Fruit fly (Drosophila melanogaster) whole organism, embryonic: ENCODE data around the gene ACXA.

ENCODE experiments used
- B-H2 ChIP-seq: fragments of 200-800 bp; sonication (Bioruptor generic); optimal IDR thresholded peaks from 2 replicates; lab custom pipeline; 2018; ENCODE audit warnings: missing biosample characterization, mild to moderate bottlenecking, missing genetic modification characterization
- CG10267 ChIP-seq: fragments of 200-800 bp; sonication (Bioruptor generic); optimal IDR thresholded peaks from 2 replicates; lab custom pipeline; 2018; ENCODE audit warnings: missing biosample characterization, mild to moderate bottlenecking, missing genetic modification characterization, moderate library complexity
- CG10431 ChIP-seq: fragments of 200-800 bp; sonication (Bioruptor generic); optimal IDR thresholded peaks from 3 replicates; lab custom pipeline; 2018; ENCODE audit warnings: missing biosample characterization, mild to moderate bottlenecking, missing genetic modification characterization
- CG11504 ChIP-seq: fragments of 200-800 bp; sonication (Bioruptor generic); optimal IDR thresholded peaks from 3 replicates; lab custom pipeline; 2019; ENCODE audit warnings: missing biosample characterization, mild to moderate bottlenecking, missing genetic modification characterization, moderate library complexity
- CG11695 ChIP-seq: fragments of 200-800 bp; sonication (Bioruptor generic); IDR thresholded peaks from 3 replicates; pipeline ENCODE4 v1.3.6; 2022; ENCODE audit warnings: missing biosample characterization, missing genetic modification characterization
- CG12219 ChIP-seq: fragments of 200-800 bp; sonication (Bioruptor generic); optimal IDR thresholded peaks from 3 replicates; lab custom pipeline; 2018; ENCODE audit warnings: missing biosample characterization, mild to moderate bottlenecking, missing genetic modification characterization
- CG13287 ChIP-seq: fragments of 200-800 bp; sonication (Bioruptor generic); IDR thresholded peaks from 2 replicates; pipeline ENCODE4 v1.3.6; 2022; ENCODE audit warnings: missing biosample characterization, missing genetic modification characterization; ENCODE audit not compliant: partially characterized antibody
- CG13624 ChIP-seq: fragments of 200-800 bp; sonication (Bioruptor generic); optimal IDR thresholded peaks from 2 replicates; lab custom pipeline; 2016; ENCODE audit warnings: missing biosample characterization, missing genetic modification characterization
- CG13894 ChIP-seq: fragments of 200-800 bp; sonication (Bioruptor generic); optimal IDR thresholded peaks from 3 replicates; lab custom pipeline; 2018; ENCODE audit warnings: missing biosample characterization, mild to moderate bottlenecking, missing genetic modification characterization, moderate library complexity
- CG14014 ChIP-seq: fragments of 200-800 bp; sonication (Bioruptor generic); IDR thresholded peaks from 2 replicates; pipeline ENCODE4 v1.3.6; 2022; ENCODE audit warnings: missing biosample characterization, missing genetic modification characterization
- CG14667 ChIP-seq: fragments of 200-800 bp; sonication (Bioruptor generic); IDR thresholded peaks from 2 replicates; pipeline ENCODE4 v1.3.6; 2022; ENCODE audit warnings: missing biosample characterization, missing genetic modification characterization
- CG14710 ChIP-seq: fragments of 200-800 bp; sonication (Bioruptor generic); optimal IDR thresholded peaks from 3 replicates; lab custom pipeline; 2019; ENCODE audit warnings: missing biosample characterization, mild to moderate bottlenecking, missing genetic modification characterization, moderate library complexity
- CG15696 ChIP-seq: fragments of 200-800 bp; sonication (Bioruptor generic); optimal IDR thresholded peaks from 2 replicates; lab custom pipeline; 2019; ENCODE audit warnings: missing biosample characterization, mild to moderate bottlenecking, missing genetic modification characterization, moderate library complexity
- CG1602 ChIP-seq: fragments of 200-800 bp; sonication (Bioruptor generic); optimal IDR thresholded peaks from 3 replicates; lab custom pipeline; 2016; ENCODE audit warnings: missing biosample characterization, missing genetic modification characterization
- CG17359 ChIP-seq: fragments of 200-800 bp; sonication (Bioruptor generic); optimal IDR thresholded peaks from 3 replicates; lab custom pipeline; 2018; ENCODE audit warnings: missing biosample characterization, mild to moderate bottlenecking, missing genetic modification characterization, moderate library complexity
- CG17829 ChIP-seq: fragments of 200-800 bp; optimal IDR thresholded peaks from 2 replicates; lab custom pipeline; 2019; ENCODE audit warnings: missing biosample characterization, mild to moderate bottlenecking, missing genetic modification characterization, moderate library complexity
- CG18262 ChIP-seq: fragments of 200-800 bp; optimal IDR thresholded peaks from 3 replicates; lab custom pipeline; 2019; ENCODE audit warnings: missing biosample characterization, mild to moderate bottlenecking, missing genetic modification characterization, moderate library complexity
- CG32767 ChIP-seq: fragments of 200-800 bp; sonication (Bioruptor generic); IDR thresholded peaks from 2 replicates; pipeline ENCODE4 v1.3.6; 2022; ENCODE audit warnings: missing biosample characterization, missing genetic modification characterization
- CG33557 ChIP-seq: fragments of 200-800 bp; sonication (Bioruptor generic); optimal IDR thresholded peaks from 2 replicates; lab custom pipeline; 2019; ENCODE audit warnings: missing biosample characterization, mild to moderate bottlenecking, missing genetic modification characterization, moderate library complexity
- CG3726 ChIP-seq: fragments of 200-800 bp; sonication (Bioruptor generic); IDR thresholded peaks from 3 replicates; pipeline ENCODE4, ENCODE4 v1.3.6; 2022; ENCODE audit warnings: missing biosample characterization, missing genetic modification characterization
- CG43689 ChIP-seq: fragments of 200-800 bp; sonication (Bioruptor generic); IDR thresholded peaks from 2 replicates; pipeline ENCODE4 v1.3.6; 2022; ENCODE audit warnings: missing biosample characterization, missing genetic modification characterization
- CG6254 ChIP-seq: fragments of 200-800 bp; sonication (Bioruptor generic); optimal IDR thresholded peaks from 3 replicates; lab custom pipeline; 2017; ENCODE audit warnings: mild to moderate bottlenecking, missing biosample characterization, missing genetic modification reagents, missing genetic modification characterization
- CG6689 ChIP-seq: fragments of 200-800 bp; sonication (Bioruptor generic); IDR thresholded peaks from 2 replicates; pipeline ENCODE4 v1.3.6; 2022; ENCODE audit warnings: missing biosample characterization, missing genetic modification characterization
- CG6765 ChIP-seq: fragments of 200-800 bp; sonication (Bioruptor generic); optimal IDR thresholded peaks from 3 replicates; lab custom pipeline; 2017; ENCODE audit warnings: missing biosample characterization, mild to moderate bottlenecking, missing genetic modification characterization
- CG8924 ChIP-seq: fragments of 200-800 bp; optimal IDR thresholded peaks from 3 replicates; lab custom pipeline; 2019; ENCODE audit warnings: missing biosample characterization, mild to moderate bottlenecking, missing genetic modification characterization, moderate library complexity
- CG9437 ChIP-seq: fragments of 200-800 bp; sonication (Bioruptor generic); optimal IDR thresholded peaks from 2 replicates; lab custom pipeline; 2018; ENCODE audit warnings: missing biosample characterization, mild to moderate bottlenecking, missing genetic modification characterization
- Dll ChIP-seq: fragments of 200-800 bp; sonication (Bioruptor generic); IDR thresholded peaks from 4 replicates; pipeline ENCODE4 v1.3.6; 2022; ENCODE audit warnings: missing biosample characterization, missing genetic modification characterization; ENCODE audit not compliant: partially characterized antibody
- Eip74EF ChIP-seq, 2 experiments: fragments of 200-800 bp in 1 of 2; fragments of >200 bp in 1 of 2; sonication (Bioruptor generic) in 1 of 2; optimal IDR thresholded peaks; 2 replicates each; lab custom pipeline; 2017 to 2019; ENCODE audit warnings: missing biosample characterization in 2 of 2, missing genetic modification characterization in 2 of 2, mild to moderate bottlenecking in 1 of 2, moderate library complexity in 1 of 2
- Gug ChIP-seq: fragments of 200-800 bp; sonication (Bioruptor generic); IDR thresholded peaks from 4 replicates; pipeline ENCODE4 v1.3.6; 2022; ENCODE audit warnings: missing biosample characterization, missing genetic modification characterization
- Hey ChIP-seq: fragments of 200-800 bp; sonication (Bioruptor generic); optimal IDR thresholded peaks from 3 replicates; lab custom pipeline; 2018; ENCODE audit warnings: missing biosample characterization, mild to moderate bottlenecking, missing genetic modification characterization
- Kr ChIP-seq: fragments of 200-800 bp; sonication (Bioruptor generic); optimal IDR thresholded peaks from 2 replicates; lab custom pipeline; 2017; ENCODE audit warnings: missing biosample characterization, mild to moderate bottlenecking, missing genetic modification characterization
- Mad ChIP-seq: fragments of 200-800 bp; sonication (Bioruptor generic); optimal IDR thresholded peaks from 2 replicates; lab custom pipeline; 2016; ENCODE audit warnings: missing biosample characterization, missing genetic modification characterization
- Neu2 ChIP-seq: fragments of 200-800 bp; sonication (Bioruptor generic); optimal IDR thresholded peaks from 3 replicates; lab custom pipeline; 2016; ENCODE audit warnings: missing biosample characterization, missing genetic modification characterization, borderline replicate concordance
- Nf-YC ChIP-seq: fragments of 200-800 bp; optimal IDR thresholded peaks from 3 replicates; lab custom pipeline; 2019; ENCODE audit warnings: missing biosample characterization, mild to moderate bottlenecking, missing genetic modification characterization, moderate library complexity
- Side ChIP-seq: fragments of 200-800 bp; sonication (Bioruptor generic); optimal IDR thresholded peaks from 2 replicates; lab custom pipeline; 2016; ENCODE audit warnings: missing biosample characterization, missing genetic modification characterization
- Sry-β ChIP-seq: fragments of 200-800 bp; sonication (Bioruptor generic); optimal IDR thresholded peaks from 2 replicates; lab custom pipeline; 2018; ENCODE audit warnings: missing biosample characterization, mild to moderate bottlenecking, missing genetic modification characterization, moderate library complexity
- Trl ChIP-seq, 3 experiments: fragments of >200 bp in 2 of 3; fragments of 200-800 bp in 1 of 3; sonication (Bioruptor generic) in 1 of 3; optimal IDR thresholded peaks; 2 replicates in 1 of 3; 3 replicates in 2 of 3; lab custom pipeline; 2016 to 2017; ENCODE audit warnings: missing biosample characterization in 1 of 3, missing genetic modification characterization in 1 of 3
- Xbp1 ChIP-seq: fragments of 200-800 bp; sonication (Bioruptor generic); optimal IDR thresholded peaks from 3 replicates; lab custom pipeline; 2016; ENCODE audit warnings: missing biosample characterization, mild to moderate bottlenecking, missing genetic modification characterization
- chinmo ChIP-seq: fragments of 200-800 bp; sonication (Bioruptor generic); IDR thresholded peaks from 4 replicates; pipeline ENCODE4 v1.3.6; 2022; ENCODE audit warnings: missing biosample characterization, missing genetic modification characterization; ENCODE audit not compliant: partially characterized antibody
- chn ChIP-seq: fragments of 200-800 bp; sonication (Bioruptor generic); optimal IDR thresholded peaks from 2 replicates; lab custom pipeline; 2016; ENCODE audit warnings: missing biosample characterization, missing genetic modification characterization
- esg ChIP-seq: fragments of 200-800 bp; sonication (Bioruptor generic); conservative IDR thresholded peaks from 2 replicates; pipeline ENCODE4 v1.3.6; 2022; ENCODE audit warnings: missing biosample characterization, missing genetic modification characterization
- ewg ChIP-seq: fragments of 200-800 bp; sonication (Bioruptor generic); optimal IDR thresholded peaks from 3 replicates; lab custom pipeline; 2017; ENCODE audit warnings: mild to moderate bottlenecking, missing biosample characterization, missing genetic modification reagents, missing genetic modification characterization
- fru ChIP-seq: fragments of >200 bp; optimal IDR thresholded peaks from 2 replicates; lab custom pipeline; 2017
- gce ChIP-seq: fragments of 200-800 bp; sonication (Bioruptor generic); IDR thresholded peaks from 3 replicates; pipeline ENCODE4 v1.3.6; 2022; ENCODE audit warnings: missing biosample characterization, missing genetic modification characterization
- hkb ChIP-seq, 2 experiments: fragments of 200-800 bp in 1 of 2; fragments of >200 bp in 1 of 2; sonication (Bioruptor generic) in 1 of 2; IDR thresholded peaks in 1 of 2; optimal IDR thresholded peaks in 1 of 2; 2 replicates each; pipeline versions ENCODE4 v1.3.6 to Lab custom; 2017 to 2022; ENCODE audit warnings: missing biosample characterization in 1 of 2, missing genetic modification characterization in 1 of 2
- pum ChIP-seq: fragments of 200-800 bp; sonication (Bioruptor generic); optimal IDR thresholded peaks from 2 replicates; lab custom pipeline; 2016; ENCODE audit warnings: missing biosample characterization, missing genetic modification characterization
- ro ChIP-seq: fragments of 200-800 bp; sonication (Bioruptor generic); IDR thresholded peaks from 2 replicates; pipeline ENCODE4 v1.3.6; 2022; ENCODE audit warnings: missing biosample characterization, missing genetic modification characterization
- row ChIP-seq: fragments of 200-800 bp; sonication (Bioruptor generic); IDR thresholded peaks from 3 replicates; pipeline ENCODE4 v1.3.6; 2022; ENCODE audit warnings: missing biosample characterization, missing genetic modification characterization
- slou ChIP-seq: fragments of 200-800 bp; sonication (Bioruptor generic); optimal IDR thresholded peaks from 3 replicates; lab custom pipeline; 2016; ENCODE audit warnings: missing biosample characterization, missing genetic modification characterization
- sug ChIP-seq: fragments of 200-800 bp; optimal IDR thresholded peaks from 2 replicates; lab custom pipeline; 2019; ENCODE audit warnings: missing biosample characterization, mild to moderate bottlenecking, missing genetic modification characterization, moderate library complexity
- vvl ChIP-seq: fragments of 200-800 bp; sonication (Bioruptor generic); IDR thresholded peaks from 2 replicates; pipeline ENCODE4 v1.3.6; 2022; ENCODE audit warnings: missing biosample characterization, missing genetic modification characterization

Gene ACXA

DNA sequence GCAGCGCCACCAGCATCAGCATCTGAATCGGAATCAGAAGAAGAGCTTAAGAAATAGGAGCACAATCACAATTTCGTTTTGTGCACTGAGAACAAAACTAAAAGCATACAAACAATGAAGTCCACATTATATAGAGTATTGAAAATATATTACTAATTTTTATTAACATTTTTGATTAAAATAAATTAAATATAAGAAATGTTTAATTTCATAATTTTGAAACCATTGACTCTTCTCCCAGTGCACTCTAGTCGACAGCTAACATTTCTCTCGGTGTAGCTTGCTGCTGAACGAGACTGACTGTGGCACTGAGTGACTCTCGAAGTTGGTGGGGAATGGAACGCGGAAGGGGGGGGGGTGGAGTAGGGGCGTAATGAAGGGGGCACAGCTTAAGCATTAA lies 29.8 kb downstream of the ACXA start (continued):
- TF ChIP-seq Side (GFP tag; lab: Kevin White, UChicago) (no peak), Eip74EF (GFP tag; optimal IDR thresholded peaks at IDR 0.05; lab: Kevin White, UChicago) (no peak), CG10431 (GFP tag; lab: Kevin White, UChicago) (no peak), CG32767 (GFP tag; lab: Robert Waterston, UW) (no peak), Mad (no peak), CG11504 (peak; percentile 33), Dll (no peak), chn (GFP tag; lab: Kevin White, UChicago) (no peak), Hey (tag; lab: Kevin White, UChicago) (no peak), CG15696 (tag; lab: Kevin White, UChicago) (no peak), CG14667 (GFP tag; lab: Robert Waterston, UW) (no peak), CG1602 (GFP tag; lab: Kevin White, UChicago) (no peak), hkb (optimal IDR thresholded peaks at IDR 0.05; lab: Kevin White, UChicago) (no peak), hkb (GFP tag; IDR thresholded peaks at IDR 0.05; lab: Robert Waterston, UW) (no peak), CG18262 (tag; lab: Kevin White, UChicago) (no peak), CG13624 (GFP tag; lab: Kevin White, UChicago) (no peak), Xbp1 (GFP tag; lab: Kevin White, UChicago) (peak; percentile 30), CG33557 (GFP tag; lab: Kevin White, UChicago) (no peak), CG11695 (GFP tag; lab: Robert Waterston, UW) (no peak), sug (tag; lab: Kevin White, UChicago) (no peak), row (peak; percentile 59; the same call in 2 of the 3 replicates), fru (no peak), CG13894 (tag; lab: Kevin White, UChicago) (no peak), CG14014 (GFP tag; lab: Robert Waterston, UW) (no peak), CG17829 (tag; lab: Kevin White, UChicago) (no peak), CG43689 (no peak), CG6689 (GFP tag; lab: Robert Waterston, UW) (no peak), vvl (no peak), ro (GFP tag; lab: Robert Waterston, UW) (no peak), Trl (optimal IDR thresholded peaks at IDR 0.05; lab: Kevin White, UChicago) (no peak), Trl (GFP tag; optimal IDR thresholded peaks at IDR 0.05; lab: Kevin White, UChicago) (no peak), esg (GFP tag; lab: Robert Waterston, UW) (peak; percentile 28; the same call in 1 of the 2 replicates), Kr (GFP tag; lab: Kevin White, UChicago) (no peak), CG9437 (GFP tag; lab: Kevin White, UChicago) (no peak), Neu2 (GFP tag; lab: Kevin White, UChicago) (no peak), Nf-YC (no peak), pum (GFP tag; lab: Kevin White, UChicago) (no peak), CG10267 (tag; lab: Kevin White, UChicago) (no peak), Gug (0 out of 4 replicates have a peak, but pooled peaks have one; percentile 14), Sry-β (GFP tag; lab: Kevin White, UChicago) (no peak), CG12219 (GFP tag; lab: Kevin White, UChicago) (no peak), CG17359 (tag; lab: Kevin White, UChicago) (no peak), slou (GFP tag; lab: Kevin White, UChicago) (no peak), ewg (GFP tag; lab: Kevin White, UChicago) (no peak), B-H2 (no peak), CG13287 (no peak), CG14710 (tag; lab: Kevin White, UChicago) (no peak), chinmo (GFP tag; lab: Robert Waterston, UW) (no peak), CG8924 (tag; lab: Kevin White, UChicago) (no peak), gce (GFP tag; lab: Robert Waterston, UW) (no peak), CG6765 (GFP tag; lab: Kevin White, UChicago) (no peak), CG3726 (no peak), CG6254 (GFP tag; lab: Kevin White, UChicago) (no peak)
